Fruit fly (Drosophila melanogaster): ENCODE measurements around the gene Msp300.

Msp300 gene

dm6 chr2L:5196684-5197083 lies 96.0 kb downstream of the Msp300 start (continued):
- TF ChIP-seq Tbp (GFP tag; optimal IDR thresholded peaks at IDR 0.05) = no peak
- TF ChIP-seq NFAT (GFP tag; IDR thresholded peaks at IDR 0.05) = 0 out of 2 replicates have a peak, but pooled peaks have one; percentile 19
- TF ChIP-seq Optix (GFP tag; IDR thresholded peaks at IDR 0.05) = 0 out of 3 replicates have a peak, but pooled peaks have one; percentile 25
- TF ChIP-seq kah (GFP tag; optimal IDR thresholded peaks at IDR 0.05) = peak; percentile 52
- TF ChIP-seq br (optimal IDR thresholded peaks at IDR 0.05) = no peak
- TF ChIP-seq Ets65A (GFP tag) = no peak
- TF ChIP-seq CG14441 (GFP tag; IDR thresholded peaks at IDR 0.05) = no peak
- no peak for TF ChIP-seq dmrt11E (tag; optimal IDR thresholded peaks at IDR 0.05)
- no peak for TF ChIP-seq Sox100B (GFP tag; optimal IDR thresholded peaks at IDR 0.05)
- no peak for TF ChIP-seq psq (GFP tag; optimal IDR thresholded peaks at IDR 0.05)
- TF ChIP-seq Jarid2 (GFP tag; optimal IDR thresholded peaks at IDR 0.05) = peak; percentile 34
- TF ChIP-seq crc (GFP tag; optimal IDR thresholded peaks at IDR 0.05) = no peak
- no peak for TF ChIP-seq dpn (GFP tag; optimal IDR thresholded peaks at IDR 0.05)
- peak; percentile 20 for TF ChIP-seq ewg (GFP tag; optimal IDR thresholded peaks at IDR 0.05)
- TF ChIP-seq CG31365 (tag; optimal IDR thresholded peaks at IDR 0.05) = peak; percentile 49
- no peak for TF ChIP-seq unc-4 (GFP tag; IDR thresholded peaks at IDR 0.05; ENCODE audit: partially characterized antibody)
- no peak for TF ChIP-seq Ravus (GFP tag; IDR thresholded peaks at IDR 0.05)
- TF ChIP-seq nau (GFP tag; optimal IDR thresholded peaks at IDR 0.05) = no peak
- TF ChIP-seq CG9797 (GFP tag; optimal IDR thresholded peaks at IDR 0.05) = no peak
- peak; percentile 75 for TF ChIP-seq fd64A (GFP tag; optimal IDR thresholded peaks at IDR 0.05)
- peak; percentile 35 for TF ChIP-seq CG10274 (GFP tag; optimal IDR thresholded peaks at IDR 0.05)
- no peak for TF ChIP-seq ERR (GFP tag; optimal IDR thresholded peaks at IDR 0.05)
- TF ChIP-seq CG9932 (GFP tag; IDR thresholded peaks at IDR 0.05) = peak; percentile 42
- TF ChIP-seq CG17186 (GFP tag; optimal IDR thresholded peaks at IDR 0.05) = no peak
- peak; percentile 43 for TF ChIP-seq bcd (GFP tag; optimal IDR thresholded peaks at IDR 0.05)
- TF ChIP-seq CG16815 (GFP tag; optimal IDR thresholded peaks at IDR 0.05) = no peak
- TF ChIP-seq lilli (GFP tag; optimal IDR thresholded peaks at IDR 0.05) = peak; percentile 28
- TF ChIP-seq NC2β (GFP tag; optimal IDR thresholded peaks at IDR 0.05) = peak; percentile 11
- no peak for TF ChIP-seq H15 (GFP tag; IDR thresholded peaks at IDR 0.05)

dm6 chr2L:5197200-5197599 lies 96.5 kb downstream of the Msp300 start:
- TF ChIP-seq CG2889 (GFP tag; IDR thresholded peaks at IDR 0.05) (no peak), Blimp-1 (GFP tag; optimal IDR thresholded peaks at IDR 0.05) (peak; percentile 69), Xbp1 (GFP tag; optimal IDR thresholded peaks at IDR 0.05) (no peak), CG4404 (GFP tag; IDR thresholded peaks at IDR 0.05) (no peak), Dp (GFP tag; optimal IDR thresholded peaks at IDR 0.05) (no peak), toy (GFP tag; IDR thresholded peaks at IDR 0.05) (no peak), CG8765 (GFP tag; IDR thresholded peaks at IDR 0.05) (no peak), crc (GFP tag; optimal IDR thresholded peaks at IDR 0.05) (no peak), CG4730 (GFP tag; IDR thresholded peaks at IDR 0.05) (no peak), CG1832 (GFP tag; optimal IDR thresholded peaks at IDR 0.05) (no peak), B-H1 (GFP tag; IDR thresholded peaks at IDR 0.05) (no peak), dati (GFP tag; IDR thresholded peaks at IDR 0.05) (no peak), CG15479 (GFP tag; optimal IDR thresholded peaks at IDR 0.05) (peak; percentile 57), Taf1 (GFP tag; IDR thresholded peaks at IDR 0.05) (0 out of 2 replicates have a peak, but pooled peaks have one; percentile 1), CG12769 (tag; optimal IDR thresholded peaks at IDR 0.05) (peak; percentile 60), CG18599 (GFP tag; optimal IDR thresholded peaks at IDR 0.05) (no peak), CG4820 (GFP tag; optimal IDR thresholded peaks at IDR 0.05) (no peak), CG2199 (GFP tag; IDR thresholded peaks at IDR 0.05) (peak; percentile 38; the same call in 1 of the 3 replicates), gsb (GFP tag; IDR thresholded peaks at IDR 0.05) (no peak), otp (GFP tag; IDR thresholded peaks at IDR 0.05) (no peak), lilli (GFP tag; optimal IDR thresholded peaks at IDR 0.05) (no peak), CG5953 (GFP tag; IDR thresholded peaks at IDR 0.05) (no peak), CrebB (tag; optimal IDR thresholded peaks at IDR 0.05) (no peak), CG2120 (GFP tag; optimal IDR thresholded peaks at IDR 0.05) (no peak), trh (GFP tag; optimal IDR thresholded peaks at IDR 0.05) (no peak), CG18476 (GFP tag; optimal IDR thresholded peaks at IDR 0.05) (no peak)

Data from whole organism, embryonic.